Fruit fly (Drosophila melanogaster): ENCODE data around the gene CG17450.
"Not testable (repeated sequence)": the region's sequence is repeated elsewhere in the genome, so short reads cannot be mapped to it uniquely, and the experiment has no call there.

DNA sequence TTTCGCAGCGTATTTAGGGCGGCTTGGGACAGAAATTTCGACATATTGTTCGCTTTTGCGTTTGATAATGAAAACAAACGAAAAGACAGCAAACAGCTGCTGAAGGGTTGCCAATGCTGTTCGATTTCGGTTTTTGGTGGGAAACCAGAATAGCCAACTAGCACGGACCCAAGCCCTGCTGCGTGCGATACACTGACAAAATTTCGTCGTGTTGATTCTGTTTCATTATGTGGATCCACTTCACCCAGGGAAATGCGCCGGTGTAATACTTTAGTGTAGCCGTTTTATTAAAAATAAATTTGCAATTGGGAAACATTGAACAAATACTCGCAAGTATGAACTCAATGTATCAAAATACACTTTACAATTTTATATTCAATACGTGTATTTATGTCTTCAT, 2.7 kb upstream of the CG17450 start, which contains the start of gene CG33502:
- not testable (repeated sequence) for TF ChIP-seq CG10348 (GFP tag; IDR thresholded peaks at IDR 0.05); CG4496 (GFP tag; IDR thresholded peaks at IDR 0.05); CG14655 (GFP tag; optimal IDR thresholded peaks at IDR 0.05); CG8301 (tag; optimal IDR thresholded peaks at IDR 0.05); CG34367 (tag; optimal IDR thresholded peaks at IDR 0.05); Ets98B (GFP tag; IDR thresholded peaks at IDR 0.05); CG17806 (tag; optimal IDR thresholded peaks at IDR 0.05); CG9948 (tag; optimal IDR thresholded peaks at IDR 0.05); CG12605 (GFP tag; IDR thresholded peaks at IDR 0.05); Snoo (tag; optimal IDR thresholded peaks at IDR 0.05); Pif1A (GFP tag; optimal IDR thresholded peaks at IDR 0.05)

Data from whole organism, pupa.